Fruit fly (Drosophila melanogaster): ENCODE results near the gene B4.
A peak's percentile ranks its signal among the peaks of the same experiment; 100 is the strongest.

B4 gene

dm6 chr2L:13547738-13548726, 1.1 kb downstream of the B4 start:
- TF ChIP-seq Myc (optimal IDR thresholded peaks at IDR 0.05) (no peak), CG9705 (GFP tag; optimal IDR thresholded peaks at IDR 0.05) (peak; percentile 47), woc (GFP tag; optimal IDR thresholded peaks at IDR 0.05) (peak; percentile 73), foxo (GFP tag; optimal IDR thresholded peaks at IDR 0.05) (peak in 1 of 2 experiments; percentile 82), Dif (GFP tag; optimal IDR thresholded peaks at IDR 0.05; ENCODE audit: partially characterized antibody) (no peak), fru (GFP tag; optimal IDR thresholded peaks at IDR 0.05) (peak; percentile 84), Abd-B (GFP tag; optimal IDR thresholded peaks at IDR 0.05) (no peak), pan (optimal IDR thresholded peaks at IDR 0.05) (no peak), jim (GFP tag; optimal IDR thresholded peaks at IDR 0.05) (no peak), Hr83 (GFP tag; optimal IDR thresholded peaks at IDR 0.05; ENCODE audit: poor library complexity, severe bottlenecking) (no peak), Jra (GFP tag; optimal IDR thresholded peaks at IDR 0.05) (peak; percentile 52), Vsx2 (GFP tag; optimal IDR thresholded peaks at IDR 0.05; ENCODE audit: partially characterized antibody) (no peak), br (GFP tag; optimal IDR thresholded peaks at IDR 0.05) (peak; percentile 69), sv (GFP tag; optimal IDR thresholded peaks at IDR 0.05) (peak; percentile 26), tai (GFP tag; optimal IDR thresholded peaks at IDR 0.05) (peak; percentile 53), psq (GFP tag; optimal IDR thresholded peaks at IDR 0.05) (peak; percentile 51), CG32264 (GFP tag; optimal IDR thresholded peaks at IDR 0.05) (no peak), Sp1 (GFP tag; optimal IDR thresholded peaks at IDR 0.05) (peak; percentile 68), rgr (GFP tag; optimal IDR thresholded peaks at IDR 0.05) (peak; percentile 61), lola (GFP tag; optimal IDR thresholded peaks at IDR 0.05) (no peak), Dfd (GFP tag; optimal IDR thresholded peaks at IDR 0.05) (no peak), OdsH (GFP tag; optimal IDR thresholded peaks at IDR 0.05) (peak; percentile 66), Rel (GFP tag; optimal IDR thresholded peaks at IDR 0.05) (no peak), Rel (tag; optimal IDR thresholded peaks at IDR 0.05) (peak; percentile 69), HLH106 (tag; optimal IDR thresholded peaks at IDR 0.05) (peak; percentile 74), Mio (GFP tag; optimal IDR thresholded peaks at IDR 0.05) (no peak), sage (GFP tag; optimal IDR thresholded peaks at IDR 0.05) (no peak), usp (GFP tag; optimal IDR thresholded peaks at IDR 0.05) (no peak), h (GFP tag; optimal IDR thresholded peaks at IDR 0.05) (peak; percentile 81), ey (GFP tag; optimal IDR thresholded peaks at IDR 0.05) (peak; percentile 75), Hnf4 (GFP tag; optimal IDR thresholded peaks at IDR 0.05) (peak; percentile 50), N (GFP tag; optimal IDR thresholded peaks at IDR 0.05) (no peak), GATAd (GFP tag; optimal IDR thresholded peaks at IDR 0.05) (no peak), dl (GFP tag; optimal IDR thresholded peaks at IDR 0.05; ENCODE audit: insufficient read depth in 1 of 2, partially characterized antibody in 2 of 2) (no peak), dmrt93B (GFP tag; optimal IDR thresholded peaks at IDR 0.05) (peak; percentile 78), Hr78 (GFP tag; optimal IDR thresholded peaks at IDR 0.05) (no peak), dsf (GFP tag; optimal IDR thresholded peaks at IDR 0.05; ENCODE audit: borderline replicate concordance) (no peak), CrebA (GFP tag; optimal IDR thresholded peaks at IDR 0.05; ENCODE audit: borderline replicate concordance) (no peak), brk (GFP tag; optimal IDR thresholded peaks at IDR 0.05) (no peak)

DNA sequence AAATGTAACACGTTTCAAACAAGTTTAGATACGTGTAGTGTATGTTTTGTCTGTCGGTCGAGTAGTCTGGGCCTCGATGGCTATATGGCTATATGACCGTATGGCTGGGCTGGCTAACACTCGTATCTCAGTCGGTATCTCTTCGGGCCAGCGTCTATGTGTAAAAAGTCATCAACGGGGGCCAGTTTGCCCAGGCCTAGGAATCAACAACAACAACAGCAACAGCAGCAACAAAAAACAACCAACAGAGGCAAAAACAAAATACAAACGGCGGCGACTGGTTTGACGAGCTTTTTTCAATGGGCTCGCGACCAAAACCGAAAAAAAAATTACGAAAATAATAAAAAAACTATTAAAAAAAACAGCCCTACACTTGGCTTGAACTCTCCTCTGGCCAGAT, 3.5 kb downstream of the B4 start:
- no peak for TF ChIP-seq Vsx2 (GFP tag; optimal IDR thresholded peaks at IDR 0.05; ENCODE audit: partially characterized antibody)
- TF ChIP-seq lola (GFP tag; optimal IDR thresholded peaks at IDR 0.05) = no peak
- TF ChIP-seq jim (GFP tag; optimal IDR thresholded peaks at IDR 0.05) = no peak
- TF ChIP-seq CrebA (GFP tag; optimal IDR thresholded peaks at IDR 0.05; ENCODE audit: borderline replicate concordance) = no peak
- no peak for TF ChIP-seq Sp1 (GFP tag; optimal IDR thresholded peaks at IDR 0.05)
- TF ChIP-seq Hr83 (GFP tag; optimal IDR thresholded peaks at IDR 0.05; ENCODE audit: poor library complexity, severe bottlenecking) = no peak
- TF ChIP-seq Dfd (GFP tag; optimal IDR thresholded peaks at IDR 0.05) = no peak
- TF ChIP-seq br (GFP tag; optimal IDR thresholded peaks at IDR 0.05) = no peak
- no peak for TF ChIP-seq CG9705 (GFP tag; optimal IDR thresholded peaks at IDR 0.05)
- TF ChIP-seq Mio (GFP tag; optimal IDR thresholded peaks at IDR 0.05) = no peak
- TF ChIP-seq Hnf4 (GFP tag; optimal IDR thresholded peaks at IDR 0.05) = no peak
- no peak for TF ChIP-seq N (GFP tag; optimal IDR thresholded peaks at IDR 0.05)
- TF ChIP-seq usp (GFP tag; optimal IDR thresholded peaks at IDR 0.05) = no peak
